Fruit fly (Drosophila melanogaster) whole organism, prepupa: Measurements from ENCODE around the gene CG32683.

ENCODE experiments used
- Blimp-1 ChIP-seq: fragments of 200-800 bp; sonication (Bioruptor generic); optimal IDR thresholded peaks from 3 replicates; lab custom pipeline; 2017; ENCODE audit warnings: missing biosample characterization, missing genetic modification characterization, mild to moderate bottlenecking, moderate library complexity, missing genetic modification reagents
- CG1621 ChIP-seq: fragments of 200-800 bp; sonication (Bioruptor generic); optimal IDR thresholded peaks from 3 replicates; lab custom pipeline; 2018; ENCODE audit warnings: missing biosample characterization, mild to moderate bottlenecking, missing genetic modification characterization
- CG3919 ChIP-seq: fragments of 200-800 bp; sonication (Bioruptor generic); optimal IDR thresholded peaks from 3 replicates; lab custom pipeline; 2016; ENCODE audit warnings: missing biosample characterization, missing genetic modification characterization
- CG6808 ChIP-seq: fragments of 200-800 bp; sonication (Bioruptor generic); optimal IDR thresholded peaks from 3 replicates; lab custom pipeline; 2017; ENCODE audit warnings: missing biosample characterization, missing genetic modification characterization, mild to moderate bottlenecking, moderate library complexity, missing genetic modification reagents
- CG6854 ChIP-seq: fragments of 200-800 bp; sonication (Bioruptor generic); optimal IDR thresholded peaks from 2 replicates; lab custom pipeline; 2017; ENCODE audit warnings: missing biosample characterization, mild to moderate bottlenecking, missing genetic modification characterization
- Hr39 ChIP-seq: fragments of 200-800 bp; sonication (Bioruptor generic); optimal IDR thresholded peaks from 2 replicates; lab custom pipeline; 2016; ENCODE audit warnings: missing biosample characterization, missing genetic modification characterization
- Hr4 ChIP-seq: fragments of 200-800 bp; sonication (Bioruptor generic); optimal IDR thresholded peaks from 3 replicates; lab custom pipeline; 2016; ENCODE audit warnings: missing biosample characterization, missing genetic modification characterization
- dac ChIP-seq: fragments of 200-800 bp; sonication (Bioruptor generic); optimal IDR thresholded peaks from 2 replicates; lab custom pipeline; 2017; ENCODE audit warnings: missing biosample characterization, mild to moderate bottlenecking, missing genetic modification characterization

- TF ChIP-seq CG3919 (GFP tag; lab: Kevin White, UChicago), result no peak
- no peak for TF ChIP-seq Hr4 (GFP tag; lab: Kevin White, UChicago)
- TF ChIP-seq CG6808 (GFP tag; lab: Kevin White, UChicago), result no peak
- no peak for TF ChIP-seq Hr39
- TF ChIP-seq dac (GFP tag; lab: Kevin White, UChicago), result no peak
- TF ChIP-seq CG6854 (GFP tag; lab: Kevin White, UChicago), result no peak
- peak; percentile 11 for TF ChIP-seq CG1621 (tag; lab: Kevin White, UChicago)
- TF ChIP-seq Blimp-1, result no peak
Measured at dm6 chrX:10384947-10385346, 69.7 kb downstream of the CG32683 start.
